Worm (Caenorhabditis elegans) whole organism, L4 larva: ENCODE results near the gene C01G5.5.

Experiments
- ZK337.2 ChIP-seq: fragments of 200-800 bp; sonication (Bioruptor generic); IDR thresholded peaks from 2 replicates; pipeline ENCODE4 v1.3.6; 2022; ENCODE audit warnings: missing genetic modification reagents, missing genetic modification characterization, missing compliant biosample characterization
- ZK546.5 ChIP-seq, 2 experiments: sonication (generic microtip); optimal IDR thresholded peaks; 2 replicates each; lab custom pipeline; 2017; ENCODE audit warnings: missing biosample characterization in 2 of 2, missing genetic modification characterization in 2 of 2
- aly-2 ChIP-seq: sonication (generic microtip); optimal IDR thresholded peaks from 2 replicates; lab custom pipeline; 2018; ENCODE audit warnings: missing biosample characterization, missing genetic modification characterization
- ceh-32 ChIP-seq: sonication (generic microtip); optimal IDR thresholded peaks from 2 replicates; lab custom pipeline; 2016; ENCODE audit warnings: mild to moderate bottlenecking, missing genetic modification characterization, missing compliant biosample characterization; ENCODE audit not compliant: poor library complexity
- cey-2 ChIP-seq: sonication (generic microtip); optimal IDR thresholded peaks from 3 replicates; lab custom pipeline; 2017; ENCODE audit warnings: missing genetic modification characterization, mild to moderate bottlenecking, missing compliant biosample characterization, antibody characterized with exemption, borderline replicate concordance; ENCODE audit not compliant: insufficient read depth
- dmd-9 ChIP-seq: fragments of 200-800 bp; sonication (Bioruptor generic); IDR thresholded peaks from 2 replicates; pipeline ENCODE4 v1.3.6; 2022; ENCODE audit warnings: missing genetic modification reagents, missing genetic modification characterization, missing compliant biosample characterization
- fos-1 ChIP-seq: fragments of 150-350 bp; optimal IDR thresholded peaks from 2 replicates; lab custom pipeline; 2014; ENCODE audit warnings: missing biosample characterization, missing genetic modification characterization
- hif-1 ChIP-seq, 2 experiments: sonication (generic microtip); optimal IDR thresholded peaks; 2 replicates each; lab custom pipeline; 2016 to 2017; ENCODE audit warnings: missing compliant biosample characterization in 2 of 2, missing genetic modification characterization in 2 of 2, missing genetic modification reagents in 2 of 2, missing genotype in 2 of 2, mild to moderate bottlenecking in 1 of 2
- mdl-1 ChIP-seq, 2 experiments: fragments of 150-350 bp in 1 of 2; sonication (generic microtip) in 1 of 2; optimal IDR thresholded peaks; 2 replicates each; lab custom pipeline; 2014 to 2017; ENCODE audit warnings: missing biosample characterization in 2 of 2, missing genetic modification characterization in 2 of 2
- nhr-42 ChIP-seq: fragments of 200-800 bp; sonication (Bioruptor generic); IDR thresholded peaks from 2 replicates; pipeline ENCODE4 v1.3.6; 2022; ENCODE audit warnings: missing genetic modification characterization, missing compliant biosample characterization
- pqm-1 ChIP-seq: sonication (generic microtip); optimal IDR thresholded peaks from 2 replicates; lab custom pipeline; 2017; ENCODE audit warnings: missing biosample characterization, missing genetic modification characterization
- snpc-4 ChIP-seq: fragments of 150-350 bp; optimal IDR thresholded peaks from 2 replicates; lab custom pipeline; 2014; ENCODE audit warnings: missing biosample characterization, missing genetic modification characterization
- unc-130 ChIP-seq: sonication (generic microtip); optimal IDR thresholded peaks from 2 replicates; lab custom pipeline; 2016; ENCODE audit warnings: missing genetic modification reagents, missing genetic modification characterization, missing compliant biosample characterization

- no peak for TF ChIP-seq fos-1 (tag; lab: Kevin White, UChicago)
- no peak for TF ChIP-seq aly-2 (tag; lab: Kevin White, UChicago)
- no peak for TF ChIP-seq ZK546.5 (tag; optimal IDR thresholded peaks at IDR 0.05; lab: Kevin White, UChicago)
- TF ChIP-seq snpc-4 (tag; lab: Kevin White, UChicago): no peak
- TF ChIP-seq nhr-42: no peak
- no peak for TF ChIP-seq dmd-9 (GFP tag; lab: Robert Waterston, UW)
- TF ChIP-seq unc-130 (GFP tag; lab: Kevin White, UChicago): no peak
- no peak for TF ChIP-seq hif-1 (tag; optimal IDR thresholded peaks at IDR 0.05; lab: Kevin White, UChicago)
- TF ChIP-seq ZK337.2 (GFP tag; lab: Robert Waterston, UW): no peak
- TF ChIP-seq ceh-32 (tag; lab: Kevin White, UChicago): no peak
- TF ChIP-seq cey-2 (tag; lab: Kevin White, UChicago): no peak
- TF ChIP-seq mdl-1 (tag; optimal IDR thresholded peaks at IDR 0.05; lab: Kevin White, UChicago): no peak
- TF ChIP-seq pqm-1 (tag; lab: Kevin White, UChicago): no peak
Observed at ce11 chrIV:6529832-6530231, 5.4 kb downstream of the C01G5.5 start.
